Fruit fly (Drosophila melanogaster) whole organism, embryonic: ENCODE data around the gene CG7352.

Experiments
- Atf3 ChIP-seq: fragments of 200-800 bp; sonication (Bioruptor generic); optimal IDR thresholded peaks from 3 replicates; lab custom pipeline; 2016; ENCODE audit warnings: missing biosample characterization, missing genetic modification characterization
- B-H2 ChIP-seq: fragments of 200-800 bp; sonication (Bioruptor generic); optimal IDR thresholded peaks from 2 replicates; lab custom pipeline; 2018; ENCODE audit warnings: missing biosample characterization, mild to moderate bottlenecking, missing genetic modification characterization
- Bteb2 ChIP-seq: fragments of 200-800 bp; sonication (Bioruptor generic); optimal IDR thresholded peaks from 2 replicates; lab custom pipeline; 2016; ENCODE audit warnings: missing biosample characterization, missing genetic modification characterization
- CG10543 ChIP-seq: fragments of 200-800 bp; sonication (Bioruptor generic); optimal IDR thresholded peaks from 3 replicates; lab custom pipeline; 2017; ENCODE audit warnings: missing biosample characterization, mild to moderate bottlenecking, missing genetic modification characterization, moderate library complexity
- CG11093 ChIP-seq: fragments of 200-800 bp; sonication (Bioruptor generic); IDR thresholded peaks from 3 replicates; pipeline ENCODE4 v1.3.6; 2022; ENCODE audit warnings: missing biosample characterization, missing genetic modification characterization
- CG12104 ChIP-seq: fragments of 200-800 bp; sonication (Bioruptor generic); optimal IDR thresholded peaks from 3 replicates; lab custom pipeline; 2016; ENCODE audit warnings: missing biosample characterization, missing genetic modification characterization
- CG12659 ChIP-seq: fragments of 200-800 bp; sonication (Bioruptor generic); optimal IDR thresholded peaks from 3 replicates; lab custom pipeline; 2017; ENCODE audit warnings: mild to moderate bottlenecking, missing biosample characterization, missing genetic modification reagents, missing genetic modification characterization
- CG14050 ChIP-seq: fragments of 200-800 bp; sonication (Bioruptor generic); IDR thresholded peaks from 3 replicates; pipeline ENCODE4 v1.3.6; 2022; ENCODE audit warnings: missing biosample characterization, missing genetic modification characterization
- CG1603 ChIP-seq: fragments of 200-800 bp; sonication (Bioruptor generic); optimal IDR thresholded peaks from 2 replicates; lab custom pipeline; 2019; ENCODE audit warnings: missing biosample characterization, mild to moderate bottlenecking, missing genetic modification characterization, moderate library complexity
- CG16815 ChIP-seq: fragments of 200-800 bp; sonication (Bioruptor generic); optimal IDR thresholded peaks from 3 replicates; lab custom pipeline; 2017; ENCODE audit warnings: missing biosample characterization, mild to moderate bottlenecking, missing genetic modification characterization
- CG34224 ChIP-seq: fragments of 200-800 bp; sonication (Bioruptor generic); IDR thresholded peaks from 3 replicates; pipeline ENCODE4 v1.3.6; 2022; ENCODE audit warnings: missing biosample characterization, missing genetic modification characterization; ENCODE audit not compliant: partially characterized antibody
- CG3847 ChIP-seq: fragments of 200-800 bp; sonication (Bioruptor generic); IDR thresholded peaks from 2 replicates; pipeline ENCODE4 v1.3.6; 2022; ENCODE audit warnings: missing biosample characterization, missing genetic modification characterization
- CG8924 ChIP-seq: fragments of 200-800 bp; optimal IDR thresholded peaks from 3 replicates; lab custom pipeline; 2019; ENCODE audit warnings: missing biosample characterization, mild to moderate bottlenecking, missing genetic modification characterization, moderate library complexity
- CG9817 ChIP-seq: fragments of 200-800 bp; sonication (Bioruptor generic); optimal IDR thresholded peaks from 2 replicates; lab custom pipeline; 2018; ENCODE audit warnings: missing biosample characterization, mild to moderate bottlenecking, missing genetic modification characterization, moderate library complexity
- CHES-1-like ChIP-seq: fragments of 200-800 bp; sonication (Bioruptor generic); optimal IDR thresholded peaks from 2 replicates; lab custom pipeline; 2016; ENCODE audit warnings: missing biosample characterization, missing genetic modification characterization
- CTCF ChIP-seq: fragments of 200-800 bp; sonication (Bioruptor generic); optimal IDR thresholded peaks from 2 replicates; lab custom pipeline; 2017; ENCODE audit warnings: missing biosample characterization, mild to moderate bottlenecking, missing genetic modification characterization, moderate library complexity
- ERR ChIP-seq: fragments of 200-800 bp; sonication (Bioruptor generic); optimal IDR thresholded peaks from 2 replicates; lab custom pipeline; 2016; ENCODE audit warnings: missing biosample characterization, missing genetic modification characterization
- H15 ChIP-seq: fragments of 200-800 bp; sonication (Bioruptor generic); IDR thresholded peaks from 3 replicates; pipeline ENCODE4 v1.3.6; 2022; ENCODE audit warnings: missing biosample characterization, missing genetic modification characterization
- HHEX ChIP-seq: fragments of 200-800 bp; sonication (Bioruptor generic); optimal IDR thresholded peaks from 3 replicates; lab custom pipeline; 2017; ENCODE audit warnings: missing biosample characterization, mild to moderate bottlenecking, missing genetic modification characterization, missing genetic modification reagents
- HmgD ChIP-seq: fragments of 200-800 bp; sonication (Bioruptor generic); optimal IDR thresholded peaks from 3 replicates; lab custom pipeline; 2016; ENCODE audit warnings: missing biosample characterization, missing genetic modification characterization
- Jarid2 ChIP-seq: fragments of 200-800 bp; sonication (Bioruptor generic); optimal IDR thresholded peaks from 3 replicates; lab custom pipeline; 2017; ENCODE audit warnings: mild to moderate bottlenecking, missing biosample characterization, missing genetic modification reagents, missing genetic modification characterization
- Max ChIP-seq: fragments of 200-800 bp; sonication (Bioruptor generic); optimal IDR thresholded peaks from 2 replicates; lab custom pipeline; 2016; ENCODE audit warnings: missing biosample characterization, mild to moderate bottlenecking, missing genetic modification characterization
- Meics ChIP-seq: fragments of 200-800 bp; sonication (Bioruptor generic); optimal IDR thresholded peaks from 2 replicates; lab custom pipeline; 2017; ENCODE audit warnings: missing biosample characterization, mild to moderate bottlenecking, missing genetic modification characterization
- NC2β ChIP-seq: fragments of 200-800 bp; sonication (Bioruptor generic); optimal IDR thresholded peaks from 2 replicates; lab custom pipeline; 2016; ENCODE audit warnings: missing biosample characterization, missing genetic modification characterization
- NFAT ChIP-seq: fragments of 200-800 bp; sonication (Bioruptor generic); IDR thresholded peaks from 2 replicates; pipeline ENCODE4 v1.3.6; 2022; ENCODE audit warnings: missing biosample characterization, missing genetic modification characterization
- Nf-YC ChIP-seq: fragments of 200-800 bp; optimal IDR thresholded peaks from 3 replicates; lab custom pipeline; 2019; ENCODE audit warnings: missing biosample characterization, mild to moderate bottlenecking, missing genetic modification characterization, moderate library complexity
- Sin3A ChIP-seq: fragments of >200 bp; optimal IDR thresholded peaks from 2 replicates; lab custom pipeline; 2018
- Sry-δ ChIP-seq: fragments of 200-800 bp; sonication (Bioruptor generic); optimal IDR thresholded peaks from 2 replicates; lab custom pipeline; 2016; ENCODE audit warnings: missing biosample characterization, missing genetic modification characterization
- TFAM ChIP-seq: fragments of 200-800 bp; sonication (Bioruptor generic); optimal IDR thresholded peaks from 2 replicates; lab custom pipeline; 2017; ENCODE audit warnings: missing biosample characterization, missing genetic modification characterization, inconsistent platforms
- abd-A ChIP-seq: fragments of 200-800 bp; sonication (Bioruptor generic); optimal IDR thresholded peaks from 3 replicates; lab custom pipeline; 2019; ENCODE audit warnings: missing biosample characterization, mild to moderate bottlenecking, missing genetic modification characterization, moderate library complexity
- cas ChIP-seq: fragments of 200-800 bp; sonication (Bioruptor generic); IDR thresholded peaks from 2 replicates; pipeline ENCODE4 v1.3.6; 2022; ENCODE audit warnings: missing biosample characterization, missing genetic modification characterization
- chinmo ChIP-seq: fragments of 200-800 bp; sonication (Bioruptor generic); IDR thresholded peaks from 4 replicates; pipeline ENCODE4 v1.3.6; 2022; ENCODE audit warnings: missing biosample characterization, missing genetic modification characterization; ENCODE audit not compliant: partially characterized antibody
- crol ChIP-seq: fragments of 200-800 bp; sonication (Bioruptor generic); IDR thresholded peaks from 2 replicates; pipeline ENCODE4 v1.3.6; 2022; ENCODE audit warnings: missing biosample characterization, missing genetic modification characterization
- da ChIP-seq: fragments of 200-800 bp; sonication (Bioruptor generic); optimal IDR thresholded peaks from 2 replicates; lab custom pipeline; 2016; ENCODE audit warnings: missing biosample characterization, missing genetic modification characterization
- en ChIP-seq: fragments of 200-800 bp; sonication (Bioruptor generic); optimal IDR thresholded peaks from 2 replicates; lab custom pipeline; 2016; ENCODE audit warnings: missing biosample characterization, missing genetic modification characterization
- eyg ChIP-seq: fragments of 200-800 bp; sonication (Bioruptor generic); optimal IDR thresholded peaks from 3 replicates; lab custom pipeline; 2016; ENCODE audit warnings: missing biosample characterization, missing genetic modification characterization
- fd64A ChIP-seq: fragments of 200-800 bp; sonication (Bioruptor generic); optimal IDR thresholded peaks from 3 replicates; lab custom pipeline; 2018; ENCODE audit warnings: missing biosample characterization, mild to moderate bottlenecking, missing genetic modification characterization
- gsb-n ChIP-seq: fragments of 200-800 bp; sonication (Bioruptor generic); optimal IDR thresholded peaks from 3 replicates; lab custom pipeline; 2018; ENCODE audit warnings: missing biosample characterization, mild to moderate bottlenecking, missing genetic modification characterization
- gt ChIP-seq: fragments of 200-800 bp; sonication (Bioruptor generic); IDR thresholded peaks from 2 replicates; pipeline ENCODE4 v1.3.6; 2022; ENCODE audit warnings: missing biosample characterization, missing genetic modification characterization
- hb ChIP-seq: fragments of 200-800 bp; sonication (Bioruptor generic); IDR thresholded peaks from 3 replicates; pipeline ENCODE4 v1.3.6; 2022; ENCODE audit warnings: missing biosample characterization, missing genetic modification characterization; ENCODE audit not compliant: partially characterized antibody
- ken ChIP-seq: fragments of 200-800 bp; sonication (Bioruptor generic); IDR thresholded peaks from 3 replicates; pipeline ENCODE4 v1.3.6; 2022; ENCODE audit warnings: missing biosample characterization, missing genetic modification characterization
- lola ChIP-seq, 3 experiments: fragments of >200 bp in 2 of 3; fragments of 200-800 bp in 1 of 3; sonication (Bioruptor generic) in 1 of 3; optimal IDR thresholded peaks; 2 replicates each; lab custom pipeline; 2017 to 2019; ENCODE audit warnings: missing biosample characterization in 3 of 3, missing genetic modification characterization in 3 of 3, mild to moderate bottlenecking in 1 of 3, moderate library complexity in 1 of 3
- pb ChIP-seq: fragments of 200-800 bp; sonication (Bioruptor generic); optimal IDR thresholded peaks from 3 replicates; lab custom pipeline; 2016; ENCODE audit warnings: missing biosample characterization, missing genetic modification characterization
- run ChIP-seq: fragments of 200-800 bp; sonication (Bioruptor generic); optimal IDR thresholded peaks from 3 replicates; lab custom pipeline; 2018; ENCODE audit warnings: missing biosample characterization, mild to moderate bottlenecking, missing genetic modification characterization
- sc ChIP-seq, 3 experiments: fragments of >200 bp in 2 of 3; fragments of 200-800 bp in 1 of 3; sonication (Bioruptor generic) in 1 of 3; optimal IDR thresholded peaks; 2 replicates in 2 of 3; 3 replicates in 1 of 3; lab custom pipeline; 2017; ENCODE audit warnings: mild to moderate bottlenecking in 1 of 3, missing biosample characterization in 1 of 3, missing genetic modification characterization in 1 of 3, missing genetic modification reagents in 1 of 3
- sd ChIP-seq: fragments of 200-800 bp; sonication (Bioruptor generic); optimal IDR thresholded peaks from 3 replicates; lab custom pipeline; 2018; ENCODE audit warnings: missing biosample characterization, mild to moderate bottlenecking, missing genetic modification characterization, moderate library complexity
- sna ChIP-seq: fragments of 200-800 bp; sonication (Bioruptor generic); IDR thresholded peaks from 2 replicates; pipeline ENCODE4 v1.3.6; 2022; ENCODE audit warnings: missing biosample characterization, missing genetic modification characterization; ENCODE audit not compliant: partially characterized antibody
- stc ChIP-seq: fragments of 200-800 bp; sonication (Bioruptor generic); IDR thresholded peaks from 2 replicates; pipeline ENCODE4 v1.3.6; 2022; ENCODE audit warnings: missing biosample characterization, missing genetic modification characterization
- trh ChIP-seq: fragments of 200-800 bp; sonication (Bioruptor generic); optimal IDR thresholded peaks from 2 replicates; lab custom pipeline; 2016; ENCODE audit warnings: missing biosample characterization, missing genetic modification characterization
- vnd ChIP-seq: fragments of 200-800 bp; sonication (Bioruptor generic); IDR thresholded peaks from 3 replicates; pipeline ENCODE4 v1.3.6; 2022; ENCODE audit warnings: missing biosample characterization, missing genetic modification characterization; ENCODE audit not compliant: partially characterized antibody
- wek ChIP-seq: fragments of 200-800 bp; sonication (Bioruptor generic); optimal IDR thresholded peaks from 3 replicates; lab custom pipeline; 2018; ENCODE audit warnings: missing biosample characterization, mild to moderate bottlenecking, missing genetic modification characterization, moderate library complexity
- wor ChIP-seq: fragments of 200-800 bp; sonication (Bioruptor generic); IDR thresholded peaks from 2 replicates; pipeline ENCODE4 v1.3.6; 2022; ENCODE audit warnings: missing biosample characterization, missing genetic modification characterization

Gene CG7352

DNA sequence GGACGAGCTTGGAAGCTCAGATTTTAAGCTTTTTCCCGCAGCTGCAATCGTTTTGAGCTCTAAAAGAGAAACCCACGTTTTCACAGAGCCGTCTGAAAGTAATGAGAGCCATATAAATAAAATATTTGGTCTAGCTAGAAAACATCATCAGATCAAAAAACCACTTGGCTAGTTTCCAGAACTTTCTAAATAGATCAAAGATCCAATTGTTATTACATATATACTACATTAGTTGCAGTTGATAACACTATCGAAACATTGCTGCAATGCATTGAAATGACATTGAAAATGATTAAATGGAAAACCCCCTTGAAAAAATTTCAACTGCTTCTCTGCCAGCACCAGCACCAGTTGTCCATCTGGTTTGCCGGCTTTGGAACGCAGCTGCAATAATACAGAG lies 7.6 kb downstream of the CG7352 start (continued):
- no peak for TF ChIP-seq gsb-n (tag; lab: Kevin White, UChicago)
- TF ChIP-seq HmgD (GFP tag; lab: Kevin White, UChicago), result no peak
- TF ChIP-seq CTCF (GFP tag; lab: Kevin White, UChicago), result no peak
- no peak for TF ChIP-seq CG11093 (GFP tag; lab: Robert Waterston, UW)
- no peak for TF ChIP-seq H15 (GFP tag; lab: Robert Waterston, UW)
- no peak for TF ChIP-seq eyg
- TF ChIP-seq Sry-δ (GFP tag; lab: Kevin White, UChicago), result no peak
- no peak for TF ChIP-seq cas (GFP tag; lab: Robert Waterston, UW)
- TF ChIP-seq CG8924 (tag; lab: Kevin White, UChicago), result no peak
- no peak for TF ChIP-seq abd-A (tag; lab: Kevin White, UChicago)
- TF ChIP-seq CG12659 (GFP tag; lab: Kevin White, UChicago), result no peak
- no peak for TF ChIP-seq Atf3
- no peak for TF ChIP-seq CG16815 (GFP tag; lab: Kevin White, UChicago)
- no peak for TF ChIP-seq ERR (GFP tag; lab: Kevin White, UChicago)
- no peak for TF ChIP-seq NFAT
- TF ChIP-seq run, result no peak
- no peak for TF ChIP-seq sna (GFP tag; lab: Robert Waterston, UW)
- TF ChIP-seq sd (tag; lab: Kevin White, UChicago), result no peak
- TF ChIP-seq Max (GFP tag; lab: Kevin White, UChicago), result no peak
- TF ChIP-seq Nf-YC (tag; lab: Kevin White, UChicago), result no peak
- TF ChIP-seq CG14050 (GFP tag; lab: Robert Waterston, UW), result peak; percentile 61; the same call in 1 of the 3 replicates
- TF ChIP-seq CHES-1-like, result no peak
- peak; percentile 9 for TF ChIP-seq da (GFP tag; lab: Kevin White, UChicago)
- TF ChIP-seq wor (GFP tag; lab: Robert Waterston, UW), result peak; percentile 10; the same call in 1 of the 2 replicates
- no peak for TF ChIP-seq HHEX
- TF ChIP-seq ken (GFP tag; lab: Robert Waterston, UW), result 0 out of 3 replicates have a peak, but pooled peaks have one; percentile 20
- TF ChIP-seq CG12104 (GFP tag; lab: Kevin White, UChicago), result no peak
- TF ChIP-seq hb (GFP tag; lab: Robert Waterston, UW), result no peak
- no peak for TF ChIP-seq Meics (GFP tag; lab: Kevin White, UChicago)
- TF ChIP-seq pb (GFP tag; lab: Kevin White, UChicago), result no peak
- no peak for TF ChIP-seq CG34224 (GFP tag; lab: Robert Waterston, UW)
- TF ChIP-seq CG3847 (GFP tag; lab: Robert Waterston, UW), result no peak
- no peak for TF ChIP-seq B-H2
- peak; percentile 59 for TF ChIP-seq stc
- TF ChIP-seq CG1603 (tag; lab: Kevin White, UChicago), result peak; percentile 38
- no peak for TF ChIP-seq fd64A (GFP tag; lab: Kevin White, UChicago)
- TF ChIP-seq Sin3A (lab: Kevin White, UChicago), result no peak
- TF ChIP-seq vnd (GFP tag; lab: Robert Waterston, UW), result no peak
- TF ChIP-seq TFAM (GFP tag; lab: Kevin White, UChicago), result no peak
- TF ChIP-seq CG10543 (GFP tag; lab: Kevin White, UChicago), result no peak
- TF ChIP-seq crol (GFP tag; lab: Robert Waterston, UW), result no peak
- TF ChIP-seq lola (GFP tag; optimal IDR thresholded peaks at IDR 0.05; lab: Kevin White, UChicago), result no peak
- TF ChIP-seq gt (GFP tag; lab: Robert Waterston, UW), result no peak
- TF ChIP-seq CG9817 (tag; lab: Kevin White, UChicago), result no peak
- no peak for TF ChIP-seq sc (optimal IDR thresholded peaks at IDR 0.05; lab: Kevin White, UChicago)
- TF ChIP-seq sc (GFP tag; optimal IDR thresholded peaks at IDR 0.05; lab: Kevin White, UChicago), result no peak
- TF ChIP-seq en (GFP tag; lab: Kevin White, UChicago), result no peak
- TF ChIP-seq NC2β (GFP tag; lab: Kevin White, UChicago), result no peak
- TF ChIP-seq wek (GFP tag; lab: Kevin White, UChicago), result no peak
- no peak for TF ChIP-seq Jarid2 (GFP tag; lab: Kevin White, UChicago)
- TF ChIP-seq chinmo (GFP tag; lab: Robert Waterston, UW), result no peak
- no peak for TF ChIP-seq trh
- no peak for TF ChIP-seq Bteb2 (GFP tag; lab: Kevin White, UChicago)
